Worm (Caenorhabditis elegans): Measurements from ENCODE around the gene C34F11.5.

ce11 chrII:5163283-5163682, 32.3 kb upstream of the C34F11.5 start, which contains the start of gene srb-5:
- TF ChIP-seq dao-5 (tag; optimal IDR thresholded peaks at IDR 0.05) (no peak), W03F9.2 (tag; optimal IDR thresholded peaks at IDR 0.05) (no peak)
